Worm (Caenorhabditis elegans): Measurements from ENCODE around the gene F42G8.8.

The F42G8.8 gene

DNA sequence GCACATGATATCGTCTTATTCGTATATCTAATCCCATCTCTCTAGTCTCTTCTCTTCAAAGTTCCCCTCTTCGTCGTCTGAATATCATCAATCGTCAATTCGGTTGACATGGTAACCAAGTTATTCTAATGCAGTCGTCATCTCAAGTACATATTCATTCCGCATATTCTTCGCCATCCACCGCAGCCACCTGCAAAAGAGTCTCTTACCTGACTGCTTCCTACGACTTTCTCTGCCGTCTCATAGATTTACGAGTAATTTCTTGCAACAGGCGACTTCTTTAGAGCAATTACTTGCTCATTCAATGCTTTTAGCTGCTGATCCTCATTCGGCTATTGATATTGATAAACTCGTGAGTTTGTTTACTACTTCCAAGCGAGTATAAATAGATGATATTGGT is 8.5 kb downstream of the F42G8.8 start:
- TF ChIP-seq ztf-11 (tag; optimal IDR thresholded peaks at IDR 0.05) = no peak
- TF ChIP-seq ces-1 (GFP tag; optimal IDR thresholded peaks at IDR 0.05) = no peak
- no peak for TF ChIP-seq snpc-4 (tag; optimal IDR thresholded peaks at IDR 0.05)
- TF ChIP-seq sptf-1 (tag; optimal IDR thresholded peaks at IDR 0.05) = no peak
- TF ChIP-seq blmp-1 (tag; optimal IDR thresholded peaks at IDR 0.05) = no peak
- no peak for TF ChIP-seq elt-3 (tag; optimal IDR thresholded peaks at IDR 0.05)
- TF ChIP-seq tbx-8 (GFP tag; optimal IDR thresholded peaks at IDR 0.05) = no peak
- TF ChIP-seq M03D4.4 (tag; optimal IDR thresholded peaks at IDR 0.05) = no peak
- no peak for TF ChIP-seq hlh-1 (tag; optimal IDR thresholded peaks at IDR 0.05)
- TF ChIP-seq pha-4 (tag; optimal IDR thresholded peaks at IDR 0.05) = no peak
- no peak for TF ChIP-seq bed-3 (GFP tag; optimal IDR thresholded peaks at IDR 0.05)
- no peak for TF ChIP-seq ceh-83 (GFP tag; optimal IDR thresholded peaks at IDR 0.05)
- no peak for TF ChIP-seq nhr-12 (tag; optimal IDR thresholded peaks at IDR 0.05)
- TF ChIP-seq unc-62 (GFP tag; optimal IDR thresholded peaks at IDR 0.05) = no peak
- no peak for TF ChIP-seq nhr-237 (tag; optimal IDR thresholded peaks at IDR 0.05)
- TF ChIP-seq cnd-1 (tag; optimal IDR thresholded peaks at IDR 0.05) = no peak
- no peak for TF ChIP-seq mep-1 (tag; optimal IDR thresholded peaks at IDR 0.05)
- no peak for TF ChIP-seq lin-32 (GFP tag; optimal IDR thresholded peaks at IDR 0.05)
- TF ChIP-seq nhr-28 (tag; optimal IDR thresholded peaks at IDR 0.05) = no peak

ce11 chrIV:8130131-8130611 is 11.3 kb downstream of the F42G8.8 start, which contains the start of the genes ndub-11 and moc-3:
Gene ndub-11 (minus strand): TSS chrIV:8130231.
Gene moc-3 (plus strand): TSS chrIV:8130561.
- TF ChIP-seq nhr-237 (tag; optimal IDR thresholded peaks at IDR 0.05) (no peak), unc-39 (tag; optimal IDR thresholded peaks at IDR 0.05) (no peak), elt-3 (tag; optimal IDR thresholded peaks at IDR 0.05) (no peak), hlh-1 (tag; optimal IDR thresholded peaks at IDR 0.05) (no peak), nhr-76 (tag; optimal IDR thresholded peaks at IDR 0.05) (no peak), ceh-43 (GFP tag; optimal IDR thresholded peaks at IDR 0.05) (no peak), unc-62 (GFP tag; optimal IDR thresholded peaks at IDR 0.05) (no peak)

- peak; percentile 70 for TF ChIP-seq pha-4 (tag; optimal IDR thresholded peaks at IDR 0.05)
- TF ChIP-seq elt-3 (tag; optimal IDR thresholded peaks at IDR 0.05) = no peak
Measured at ce11 chrIV:8133536-8133935, 14.6 kb downstream of the F42G8.8 start, which contains the start of gene sph-1. Gene sph-1 (minus strand): TSS chrIV:8133558.

ce11 chrIV:8136005-8136512 is 17.2 kb downstream of the F42G8.8 start, which contains the start of the genes isp-1 and islo-1:
Gene isp-1 (minus strand): TSS chrIV:8136055.
Gene islo-1 (plus strand): TSS chrIV:8136389.
- TF ChIP-seq unc-62 (GFP tag; optimal IDR thresholded peaks at IDR 0.05) = peak; percentile 38
- TF ChIP-seq flh-1 (GFP tag; optimal IDR thresholded peaks at IDR 0.05) = no peak
- TF ChIP-seq mep-1 (tag; optimal IDR thresholded peaks at IDR 0.05) = peak; percentile 77
- TF ChIP-seq cnd-1 (tag; optimal IDR thresholded peaks at IDR 0.05) = peak; percentile 28
- TF ChIP-seq ces-1 (GFP tag; optimal IDR thresholded peaks at IDR 0.05) = peak; percentile 11
- TF ChIP-seq unc-120 (tag; optimal IDR thresholded peaks at IDR 0.05; ENCODE audit: poor library complexity, severe bottlenecking) = peak; percentile 42
- TF ChIP-seq lin-32 (GFP tag; optimal IDR thresholded peaks at IDR 0.05) = no peak
- peak; percentile 47 for TF ChIP-seq hlh-1 (tag; optimal IDR thresholded peaks at IDR 0.05)
- TF ChIP-seq ceh-39 (tag; optimal IDR thresholded peaks at IDR 0.05) = peak; percentile 37
- TF ChIP-seq lsy-2 (tag; optimal IDR thresholded peaks at IDR 0.05) = peak; percentile 42
- TF ChIP-seq mls-2 (tag; optimal IDR thresholded peaks at IDR 0.05) = no peak
- TF ChIP-seq lin-13 (tag; optimal IDR thresholded peaks at IDR 0.05) = peak; percentile 18
- peak; percentile 73 for TF ChIP-seq pha-4 (tag; optimal IDR thresholded peaks at IDR 0.05)

DNA sequence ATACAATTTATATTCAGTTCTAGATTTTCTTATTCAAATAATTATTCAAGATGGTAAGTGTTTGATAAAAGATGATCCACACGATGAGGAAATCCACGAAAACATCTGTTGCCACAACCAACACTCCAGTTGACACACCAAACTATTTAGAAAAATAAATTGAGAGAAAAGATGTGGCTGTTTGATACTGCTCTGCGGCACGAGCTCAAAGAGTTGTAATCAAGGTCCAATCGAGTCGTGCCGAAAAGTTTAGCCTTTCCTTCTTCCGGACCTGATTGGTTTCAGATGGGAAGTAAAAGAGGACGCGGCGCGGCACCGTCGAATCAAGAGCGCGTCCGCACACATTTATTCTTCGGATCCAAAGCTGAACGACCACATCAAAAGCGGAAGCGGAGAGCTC is 17.7 kb downstream of the F42G8.8 start:
- TF ChIP-seq lsy-2 (tag; optimal IDR thresholded peaks at IDR 0.05) (no peak), lin-32 (GFP tag; optimal IDR thresholded peaks at IDR 0.05) (no peak), hlh-1 (tag; optimal IDR thresholded peaks at IDR 0.05) (no peak), lin-13 (tag; optimal IDR thresholded peaks at IDR 0.05) (no peak), bed-3 (GFP tag; optimal IDR thresholded peaks at IDR 0.05) (no peak), nhr-76 (tag; optimal IDR thresholded peaks at IDR 0.05) (no peak), blmp-1 (tag; optimal IDR thresholded peaks at IDR 0.05) (no peak), pha-4 (tag; optimal IDR thresholded peaks at IDR 0.05) (no peak), snpc-4 (tag; optimal IDR thresholded peaks at IDR 0.05) (no peak), ham-2 (GFP tag; optimal IDR thresholded peaks at IDR 0.05) (no peak), ceh-83 (GFP tag; optimal IDR thresholded peaks at IDR 0.05) (no peak), ceh-39 (tag; optimal IDR thresholded peaks at IDR 0.05) (no peak), unc-39 (tag; optimal IDR thresholded peaks at IDR 0.05) (no peak), flh-1 (GFP tag; optimal IDR thresholded peaks at IDR 0.05) (no peak), cnd-1 (tag; optimal IDR thresholded peaks at IDR 0.05) (no peak), unc-120 (tag; optimal IDR thresholded peaks at IDR 0.05; ENCODE audit: poor library complexity, severe bottlenecking) (no peak)

Measured in whole organism, mixed stage, embryonic.